Worm (Caenorhabditis elegans) whole organism, midembryonic: ENCODE measurements around the gene srlf-9.

Source experiments
- T22C8.4 ChIP-seq: fragments of 200-800 bp; sonication (Bioruptor generic); IDR thresholded peaks from 2 replicates; pipeline ENCODE4 v1.3.6; 2022; ENCODE audit warnings: missing genetic modification characterization, missing compliant biosample characterization
- cog-1 ChIP-seq: sonication (generic microtip); optimal IDR thresholded peaks from 2 replicates; lab custom pipeline; 2016; ENCODE audit warnings: missing genetic modification characterization, missing compliant biosample characterization
- flt-1 ChIP-seq: fragments of 200-800 bp; sonication (Bioruptor generic); IDR thresholded peaks from 2 replicates; pipeline ENCODE4 v1.3.6; 2022; ENCODE audit warnings: missing genetic modification characterization, missing compliant biosample characterization
- klf-2 ChIP-seq: fragments of 200-800 bp; sonication (Bioruptor generic); conservative IDR thresholded peaks from 2 replicates; pipeline ENCODE4 v1.3.6; 2022; ENCODE audit warnings: missing genetic modification reagents, missing genetic modification characterization, missing compliant biosample characterization
- med-1 ChIP-seq: sonication (generic microtip); optimal IDR thresholded peaks from 2 replicates; lab custom pipeline; 2017; ENCODE audit warnings: missing genetic modification characterization, mild to moderate bottlenecking, missing compliant biosample characterization, antibody characterized with exemption, missing genetic modification reagents; ENCODE audit not compliant: insufficient read depth
- ref-1 ChIP-seq: fragments of 200-800 bp; sonication (Bioruptor generic); conservative IDR thresholded peaks from 2 replicates; pipeline ENCODE4 v1.3.6; 2022; ENCODE audit warnings: missing genetic modification reagents, missing genetic modification characterization, missing compliant biosample characterization
- tab-1 ChIP-seq: fragments of 200-800 bp; sonication (Bioruptor generic); IDR thresholded peaks from 2 replicates; pipeline ENCODE4 v1.3.6; 2022; ENCODE audit warnings: missing genetic modification characterization, missing compliant biosample characterization
- ztf-23 ChIP-seq: fragments of 200-800 bp; sonication (Bioruptor generic); IDR thresholded peaks from 2 replicates; pipeline ENCODE4 v1.3.6; 2022; ENCODE audit warnings: missing genetic modification reagents, missing genetic modification characterization, missing compliant biosample characterization
- ztf-29 ChIP-seq: fragments of 200-800 bp; sonication (Bioruptor generic); IDR thresholded peaks from 2 replicates; pipeline ENCODE4 v1.3.6; 2022; ENCODE audit warnings: missing genetic modification reagents, missing genetic modification characterization, missing compliant biosample characterization

Gene srlf-9

DNA sequence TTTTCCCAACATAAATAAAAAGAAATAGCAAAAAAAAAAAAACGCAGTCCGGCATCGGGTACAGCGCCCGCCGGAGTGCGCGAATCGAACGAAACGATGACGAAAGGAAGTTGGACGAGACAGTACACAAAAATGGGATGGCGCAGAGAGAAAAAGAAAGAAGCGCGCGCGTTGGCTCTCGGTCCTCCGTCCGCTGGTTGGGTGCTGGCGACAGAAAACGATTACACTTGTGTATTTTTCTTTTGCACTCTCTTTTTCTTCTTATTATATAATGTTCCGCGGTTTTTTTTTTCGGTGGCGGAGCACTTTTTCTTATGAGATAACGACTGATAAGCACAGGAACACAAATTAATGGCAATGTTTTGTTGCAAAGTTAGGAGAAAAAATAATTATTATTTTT lies 24.3 kb downstream of the srlf-9 start:
- no peak for TF ChIP-seq flt-1
- no peak for TF ChIP-seq ref-1 (GFP tag; lab: Robert Waterston, UW)
- no peak for TF ChIP-seq med-1

ce11 chrIII:13376304-13376760 lies 25.2 kb downstream of the srlf-9 start, which contains the start of gene lis-1:
TSS of gene lis-1 (minus strand) at chrIII:13376710.
- TF ChIP-seq flt-1 (no peak), T22C8.4 (GFP tag; lab: Robert Waterston, UW) (no peak), med-1 (no peak), cog-1 (no peak), ztf-29 (GFP tag; lab: Robert Waterston, UW) (no peak), klf-2 (no peak), ztf-23 (no peak), tab-1 (GFP tag; lab: Robert Waterston, UW) (no peak), ref-1 (GFP tag; lab: Robert Waterston, UW) (no peak)

DNA sequence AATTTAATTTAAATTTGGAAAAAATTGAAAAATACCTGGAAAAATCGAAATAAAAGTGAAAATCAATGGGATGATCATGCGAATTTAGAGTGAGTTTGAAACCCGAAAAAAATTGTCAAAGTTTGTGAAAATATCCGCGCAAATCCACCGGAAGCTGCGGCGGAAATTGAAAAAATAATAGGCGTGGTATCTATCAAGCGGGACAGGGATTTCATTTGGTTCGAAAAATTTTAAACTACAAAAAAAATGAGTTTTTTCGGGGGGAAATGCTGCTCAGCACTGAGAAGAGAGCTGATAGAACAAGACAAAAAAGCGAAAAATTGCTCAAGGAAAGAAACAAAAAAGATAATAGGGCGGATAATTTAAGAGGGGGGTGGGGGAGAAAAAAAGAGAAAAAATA lies 30.6 kb downstream of the srlf-9 start, which contains the start of gene T03F6.9:
TSS of gene T03F6.9 (minus strand) at position 101 of the 400 bp plus-strand sequence.
- TF ChIP-seq flt-1: no peak
- no peak for TF ChIP-seq cog-1
- TF ChIP-seq ztf-23: no peak
- no peak for TF ChIP-seq klf-2
- TF ChIP-seq tab-1 (GFP tag; lab: Robert Waterston, UW): no peak
- TF ChIP-seq med-1: no peak
- TF ChIP-seq ztf-29 (GFP tag; lab: Robert Waterston, UW): no peak
- no peak for TF ChIP-seq T22C8.4 (GFP tag; lab: Robert Waterston, UW)

DNA sequence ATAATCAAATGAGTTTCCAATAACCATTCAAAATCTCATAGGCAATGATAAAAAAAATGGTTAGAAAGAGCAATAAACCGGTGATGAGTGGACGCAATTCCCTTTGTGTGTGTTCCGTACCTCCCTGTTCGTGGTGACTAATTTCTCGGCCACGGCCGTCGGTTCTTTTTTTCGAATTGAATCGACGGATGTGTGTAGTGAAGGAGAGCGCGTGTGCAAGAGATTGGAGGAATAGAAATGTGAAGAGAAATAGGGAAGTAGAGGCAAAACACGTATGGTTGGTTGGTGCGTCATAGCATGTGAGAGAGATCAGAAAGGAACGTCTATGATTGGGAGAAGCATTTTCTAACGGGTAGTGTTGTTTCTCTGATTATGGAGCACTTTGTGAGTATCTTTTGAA lies 41.7 kb downstream of the srlf-9 start:
- TF ChIP-seq flt-1: 0 out of 2 replicates have a peak, but pooled peaks have one; percentile 44
- TF ChIP-seq ztf-23: no peak
- TF ChIP-seq T22C8.4 (GFP tag; lab: Robert Waterston, UW): no peak

ce11 chrIII:13359256-13359655 lies 42.3 kb downstream of the srlf-9 start, which contains the start of gene F53A2.9:
TSS of gene F53A2.9 (minus strand) at chrIII:13359356.
- TF ChIP-seq ref-1 (GFP tag; lab: Robert Waterston, UW): no peak
- no peak for TF ChIP-seq ztf-23
- no peak for TF ChIP-seq klf-2
- TF ChIP-seq cog-1: no peak
- TF ChIP-seq flt-1: no peak
- TF ChIP-seq ztf-29 (GFP tag; lab: Robert Waterston, UW): no peak
- no peak for TF ChIP-seq T22C8.4 (GFP tag; lab: Robert Waterston, UW)
- TF ChIP-seq tab-1 (GFP tag; lab: Robert Waterston, UW): no peak
- no peak for TF ChIP-seq med-1

ce11 chrIII:13350964-13351363 lies 50.6 kb downstream of the srlf-9 start:
- TF ChIP-seq flt-1 (no peak), tab-1 (GFP tag; lab: Robert Waterston, UW) (no peak), ztf-23 (no peak), klf-2 (no peak), ztf-29 (GFP tag; lab: Robert Waterston, UW) (no peak), med-1 (no peak), cog-1 (no peak), ref-1 (GFP tag; lab: Robert Waterston, UW) (no peak), T22C8.4 (GFP tag; lab: Robert Waterston, UW) (no peak)
